Worm (Caenorhabditis elegans): ENCODE results near the gene W06A7.2.
A peak's percentile ranks its signal among the peaks of the same experiment; 100 is the strongest.

W06A7.2 gene

ce11 chrV:14849628-14850027 lies 28.0 kb downstream of the W06A7.2 start (continued):
- TF ChIP-seq nhr-28 (tag; optimal IDR thresholded peaks at IDR 0.05), result no peak
- TF ChIP-seq xbp-1 (tag; optimal IDR thresholded peaks at IDR 0.05), result peak; percentile 10
- TF ChIP-seq nhr-19 (GFP tag; conservative IDR thresholded peaks at IDR 0.05), result peak; percentile 46; the same call in 1 of the 2 replicates
- TF ChIP-seq ceh-8 (GFP tag; optimal IDR thresholded peaks at IDR 0.05), result no peak
- TF ChIP-seq blmp-1 (tag; optimal IDR thresholded peaks at IDR 0.05), result peak; percentile 99
- peak; percentile 61 for TF ChIP-seq lin-13 (GFP tag; optimal IDR thresholded peaks at IDR 0.05)
- no peak for TF ChIP-seq unc-86 (tag; optimal IDR thresholded peaks at IDR 0.05)
- peak; percentile 62 for TF ChIP-seq tbx-2 (tag; optimal IDR thresholded peaks at IDR 0.05)
- TF ChIP-seq nhr-20 (tag; optimal IDR thresholded peaks at IDR 0.05), result peak; percentile 81
- TF ChIP-seq unc-62 (GFP tag; optimal IDR thresholded peaks at IDR 0.05), result no peak
- TF ChIP-seq jun-1 (tag; optimal IDR thresholded peaks at IDR 0.05), result peak; percentile 32
- no peak for TF ChIP-seq dsc-1 (tag; optimal IDR thresholded peaks at IDR 0.05)
- no peak for TF ChIP-seq alr-1 (tag; optimal IDR thresholded peaks at IDR 0.05; ENCODE audit: borderline replicate concordance)
- TF ChIP-seq lir-3 (tag; optimal IDR thresholded peaks at IDR 0.05; ENCODE audit: poor library complexity), result peak; percentile 29
- TF ChIP-seq nhr-47 (tag; optimal IDR thresholded peaks at IDR 0.05), result peak; percentile 60
- peak; percentile 17 for TF ChIP-seq swsn-7 (tag; optimal IDR thresholded peaks at IDR 0.05)
- TF ChIP-seq nhr-77 (tag; optimal IDR thresholded peaks at IDR 0.05), result no peak
- no peak for TF ChIP-seq pqm-1 (tag; optimal IDR thresholded peaks at IDR 0.05)
- TF ChIP-seq nhr-12 (tag; optimal IDR thresholded peaks at IDR 0.05), result no peak
- peak; percentile 49 to 72 for TF ChIP-seq lsy-2 (tag; optimal IDR thresholded peaks at IDR 0.05)
- TF ChIP-seq ama-1 (optimal IDR thresholded peaks at IDR 0.05), result peak; percentile 33
- TF ChIP-seq unc-98 (GFP tag; IDR thresholded peaks at IDR 0.05), result no peak
- no peak for TF ChIP-seq nhr-237 (tag; optimal IDR thresholded peaks at IDR 0.05)
- TF ChIP-seq sox-4 (tag; optimal IDR thresholded peaks at IDR 0.05), result no peak
- TF ChIP-seq ceh-88 (GFP tag; IDR thresholded peaks at IDR 0.05), result no peak
- peak; percentile 76 for TF ChIP-seq snu-23 (GFP tag; optimal IDR thresholded peaks at IDR 0.05)
- peak; percentile 23 for TF ChIP-seq snpc-4 (tag; optimal IDR thresholded peaks at IDR 0.05)
- TF ChIP-seq egl-27 (tag; optimal IDR thresholded peaks at IDR 0.05), result no peak
- TF ChIP-seq sup-37 (GFP tag; optimal IDR thresholded peaks at IDR 0.05), result no peak
- TF ChIP-seq lin-15B (tag; optimal IDR thresholded peaks at IDR 0.05), result no peak
- peak; percentile 36 for TF ChIP-seq fkh-8 (tag; optimal IDR thresholded peaks at IDR 0.05)
- TF ChIP-seq lin-39 (tag; optimal IDR thresholded peaks at IDR 0.05), result no peak
- TF ChIP-seq nhr-90 (tag; optimal IDR thresholded peaks at IDR 0.05; ENCODE audit: poor library complexity), result peak; percentile 57
- no peak for TF ChIP-seq mab-9 (GFP tag; IDR thresholded peaks at IDR 0.05)
- no peak for TF ChIP-seq zag-1 (tag; optimal IDR thresholded peaks at IDR 0.05)
- TF ChIP-seq nhr-84 (tag; optimal IDR thresholded peaks at IDR 0.05), result no peak
- no peak for TF ChIP-seq ets-5 (GFP tag; IDR thresholded peaks at IDR 0.05)
- TF ChIP-seq hpl-2 (GFP tag; optimal IDR thresholded peaks at IDR 0.05), result peak; percentile 12

- TF ChIP-seq grh-1 (GFP tag; IDR thresholded peaks at IDR 0.05) (no peak), C16A3.4 (tag; optimal IDR thresholded peaks at IDR 0.05) (peak; percentile 3), nhr-20 (tag; optimal IDR thresholded peaks at IDR 0.05) (peak; percentile 8), efl-3 (GFP tag; optimal IDR thresholded peaks at IDR 0.05) (no peak), lsy-2 (tag; optimal IDR thresholded peaks at IDR 0.05) (peak in 1 of 2 experiments; percentile 47), lin-14 (GFP tag; optimal IDR thresholded peaks at IDR 0.05) (peak; percentile 10), ces-1 (GFP tag; optimal IDR thresholded peaks at IDR 0.05) (no peak), zag-1 (tag; optimal IDR thresholded peaks at IDR 0.05) (no peak), dpl-1 (GFP tag; optimal IDR thresholded peaks at IDR 0.05) (peak in 1 of 3 experiments; percentile 18), lin-35 (GFP tag; optimal IDR thresholded peaks at IDR 0.05) (peak in 1 of 2 experiments; percentile 52), pqm-1 (tag; optimal IDR thresholded peaks at IDR 0.05) (peak; percentile 64), skn-1 (tag; optimal IDR thresholded peaks at IDR 0.05) (peak; percentile 49), efl-1 (optimal IDR thresholded peaks at IDR 0.05) (no peak), efl-1 (GFP tag; optimal IDR thresholded peaks at IDR 0.05 in 1 of 2) (peak in 1 of 2 experiments; percentile 85), lin-13 (GFP tag; optimal IDR thresholded peaks at IDR 0.05) (peak; percentile 26), rnt-1 (tag; optimal IDR thresholded peaks at IDR 0.05) (peak; percentile 58), ceh-90 (tag; optimal IDR thresholded peaks at IDR 0.05) (no peak), ama-1 (optimal IDR thresholded peaks at IDR 0.05) (peak; percentile 51), nhr-19 (GFP tag; conservative IDR thresholded peaks at IDR 0.05) (peak; percentile 50), aha-1 (tag; optimal IDR thresholded peaks at IDR 0.05) (no peak), lin-39 (tag; optimal IDR thresholded peaks at IDR 0.05) (no peak), ceh-8 (GFP tag; optimal IDR thresholded peaks at IDR 0.05) (no peak), nhr-71 (tag; optimal IDR thresholded peaks at IDR 0.05) (peak; percentile 67), fkh-4 (tag; optimal IDR thresholded peaks at IDR 0.05; ENCODE audit: borderline replicate concordance) (no peak), tlp-1 (tag; optimal IDR thresholded peaks at IDR 0.05) (no peak), ets-5 (GFP tag; IDR thresholded peaks at IDR 0.05) (no peak)
Observed at ce11 chrV:14850530-14850929, 28.9 kb downstream of the W06A7.2 start.
